Worm (Caenorhabditis elegans) whole organism, young adult: ENCODE measurements around the gene str-233.

Source experiments
- B0019.2 ChIP-seq: fragments of 200-800 bp; sonication (Bioruptor generic); conservative IDR thresholded peaks from 2 replicates; pipeline ENCODE4 v1.3.6; 2022; ENCODE audit warnings: missing genetic modification reagents, missing genetic modification characterization, missing compliant biosample characterization
- B0336.3 ChIP-seq: fragments of 200-800 bp; sonication (Bioruptor generic); IDR thresholded peaks from 2 replicates; pipeline ENCODE4 v1.3.6; 2022; ENCODE audit warnings: missing genetic modification characterization, missing compliant biosample characterization
- F10E7.11 ChIP-seq: sonication (generic microtip); optimal IDR thresholded peaks from 2 replicates; lab custom pipeline; 2017; ENCODE audit warnings: mild to moderate bottlenecking, missing genetic modification characterization, moderate library complexity, missing compliant biosample characterization
- K11D2.4 ChIP-seq: fragments of 200-800 bp; sonication (Bioruptor generic); IDR thresholded peaks from 2 replicates; pipeline ENCODE4 v1.3.6; 2022; ENCODE audit warnings: missing genetic modification reagents, missing genetic modification characterization, missing compliant biosample characterization
- Y67H2A.10 ChIP-seq: fragments of 200-800 bp; sonication (Bioruptor generic); conservative IDR thresholded peaks from 2 replicates; pipeline ENCODE4 v1.3.6; 2022; ENCODE audit warnings: missing genetic modification reagents, missing genetic modification characterization, missing compliant biosample characterization
- hmg-20 ChIP-seq: fragments of 200-800 bp; sonication (Bioruptor generic); IDR thresholded peaks from 2 replicates; pipeline ENCODE4 v1.3.6; 2022; ENCODE audit warnings: missing genetic modification reagents, missing genetic modification characterization, missing compliant biosample characterization
- lin-35 ChIP-seq, 3 experiments: fragments of 150-350 bp in 2 of 3; sonication (generic microtip) in 1 of 3; optimal IDR thresholded peaks; 2 replicates each; lab custom pipeline; 2014 to 2018; ENCODE audit warnings: missing biosample characterization in 3 of 3, missing genetic modification characterization in 3 of 3, missing genetic modification reagents in 3 of 3
- lin-40 ChIP-seq: sonication (generic microtip); optimal IDR thresholded peaks from 2 replicates; lab custom pipeline; 2016; ENCODE audit warnings: missing genetic modification characterization, mild to moderate bottlenecking, missing compliant biosample characterization, missing genotype, missing genetic modification reagents
- lin-54 ChIP-seq: fragments of 200-800 bp; sonication (Bioruptor generic); optimal IDR thresholded peaks from 2 replicates; lab custom pipeline; 2018; ENCODE audit warnings: mild to moderate bottlenecking, missing genetic modification characterization, missing compliant biosample characterization
- mcd-1 ChIP-seq: fragments of 200-800 bp; sonication (Bioruptor generic); IDR thresholded peaks from 2 replicates; pipeline ENCODE4 v1.3.6; 2022; ENCODE audit warnings: missing genetic modification reagents, missing genetic modification characterization, missing compliant biosample characterization
- pha-4 ChIP-seq: fragments of 150-350 bp; sonication (generic microtip); optimal IDR thresholded peaks from 2 replicates; lab custom pipeline; 2014; ENCODE audit warnings: missing biosample characterization, missing genetic modification reagents, missing genetic modification characterization
- snpc-4 ChIP-seq, 5 experiments: fragments of 150-350 bp in 1 of 5; sonication (generic microtip) in 4 of 5; optimal IDR thresholded peaks; 2 replicates each; lab custom pipeline; 2014 to 2018; ENCODE audit warnings: missing genetic modification characterization in 5 of 5, missing biosample characterization in 3 of 5, antibody characterized with exemption in 2 of 5, mild to moderate bottlenecking in 2 of 5, missing compliant biosample characterization in 2 of 5, missing genotype in 2 of 5, moderate library complexity in 2 of 5, missing genetic modification reagents in 1 of 5
- tbp1 ChIP-seq: fragments of 200-800 bp; sonication (Bioruptor generic); optimal IDR thresholded peaks from 2 replicates; lab custom pipeline; 2018; ENCODE audit warnings: mild to moderate bottlenecking, missing genetic modification characterization, missing compliant biosample characterization

DNA sequence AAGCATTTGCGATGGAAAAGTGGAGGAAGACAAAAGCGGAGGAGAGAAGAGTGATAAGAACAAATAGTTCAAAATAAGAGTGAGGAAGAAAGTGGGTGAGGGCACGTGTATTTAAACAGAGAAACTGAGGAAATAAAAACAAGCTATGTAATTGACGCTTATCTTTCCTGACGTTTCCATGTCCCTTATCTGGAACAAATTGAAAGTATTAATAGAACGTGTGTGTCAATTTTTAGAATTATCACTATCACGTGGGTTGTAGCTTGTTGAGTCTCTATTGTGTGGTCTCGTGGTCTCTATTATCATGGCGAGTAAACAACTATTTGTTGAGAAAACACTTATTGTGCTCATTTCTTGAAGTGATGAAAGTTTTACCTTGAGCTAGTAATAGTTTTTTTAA, 36.4 kb upstream of the str-233 start, which contains the start of gene T10C6.15:
- TF ChIP-seq F10E7.11 (no peak), snpc-4 (GFP tag; optimal IDR thresholded peaks at IDR 0.05; lab: Kevin White, UChicago) (no peak), snpc-4 (tag; optimal IDR thresholded peaks at IDR 0.05; lab: Kevin White, UChicago) (peak in 1 of 4 experiments; percentile 9), lin-35 (GFP tag; optimal IDR thresholded peaks at IDR 0.05; lab: Kevin White, UChicago) (no peak), K11D2.4 (no peak), Y67H2A.10 (GFP tag; lab: Robert Waterston, UW) (no peak), pha-4 (tag; lab: Kevin White, UChicago) (peak; percentile 70), mcd-1 (no peak), B0336.3 (GFP tag; lab: Robert Waterston, UW) (0 out of 2 replicates have a peak, but pooled peaks have one; percentile 56), lin-40 (no peak), tbp1 (peak; percentile 48), lin-54 (no peak), hmg-20 (no peak), B0019.2 (GFP tag; lab: Robert Waterston, UW) (no peak)
